Worm (Caenorhabditis elegans) whole organism, mixed stage, embryonic: ENCODE results near the gene nhr-230.
A peak's percentile ranks its signal among the peaks of the same experiment; 100 is the strongest.

ENCODE experiments used
- M03D4.4 ChIP-seq: sonication (generic microtip); optimal IDR thresholded peaks from 2 replicates; lab custom pipeline; 2017; ENCODE audit warnings: mild to moderate bottlenecking, missing genetic modification characterization, missing compliant biosample characterization
- bed-3 ChIP-seq: fragments of 200-800 bp; sonication (Bioruptor generic); optimal IDR thresholded peaks from 3 replicates; lab custom pipeline; 2018; ENCODE audit warnings: mild to moderate bottlenecking, missing genetic modification characterization, moderate library complexity, missing compliant biosample characterization
- blmp-1 ChIP-seq: fragments of 150-350 bp; optimal IDR thresholded peaks from 2 replicates; lab custom pipeline; 2014; ENCODE audit warnings: missing biosample characterization, missing genetic modification characterization
- ceh-39 ChIP-seq: fragments of 150-350 bp; optimal IDR thresholded peaks from 2 replicates; lab custom pipeline; 2014; ENCODE audit warnings: missing biosample characterization, missing genetic modification characterization
- ceh-43 ChIP-seq: fragments of 200-800 bp; sonication (Bioruptor generic); optimal IDR thresholded peaks from 2 replicates; lab custom pipeline; 2018; ENCODE audit warnings: mild to moderate bottlenecking, missing genetic modification characterization, moderate library complexity, missing compliant biosample characterization
- ces-1 ChIP-seq: fragments of 150-350 bp; optimal IDR thresholded peaks from 2 replicates; lab custom pipeline; 2014; ENCODE audit warnings: missing biosample characterization, missing genetic modification reagents, missing genetic modification characterization
- drap-1 ChIP-seq: fragments of 200-800 bp; sonication (Bioruptor generic); optimal IDR thresholded peaks from 3 replicates; lab custom pipeline; 2018; ENCODE audit warnings: mild to moderate bottlenecking, missing genetic modification characterization, missing compliant biosample characterization
- elt-1 ChIP-seq: sonication (generic microtip); optimal IDR thresholded peaks from 2 replicates; lab custom pipeline; 2017; ENCODE audit warnings: missing genetic modification characterization, mild to moderate bottlenecking, missing compliant biosample characterization, antibody characterized with exemption, moderate library complexity, borderline replicate concordance; ENCODE audit not compliant: insufficient read depth
- ham-2 ChIP-seq: fragments of 200-800 bp; sonication (Bioruptor generic); optimal IDR thresholded peaks from 2 replicates; lab custom pipeline; 2018; ENCODE audit warnings: mild to moderate bottlenecking, missing genetic modification characterization, missing compliant biosample characterization
- lin-13 ChIP-seq: fragments of 150-350 bp; optimal IDR thresholded peaks from 2 replicates; lab custom pipeline; 2014; ENCODE audit warnings: missing biosample characterization, missing genetic modification characterization
- lin-32 ChIP-seq: fragments of 200-800 bp; sonication (Bioruptor generic); optimal IDR thresholded peaks from 2 replicates; lab custom pipeline; 2018; ENCODE audit warnings: mild to moderate bottlenecking, missing genetic modification characterization, missing compliant biosample characterization
- lsy-2 ChIP-seq: fragments of 150-350 bp; optimal IDR thresholded peaks from 2 replicates; lab custom pipeline; 2014; ENCODE audit warnings: missing biosample characterization, missing genetic modification characterization
- mab-5 ChIP-seq: fragments of 150-350 bp; optimal IDR thresholded peaks from 2 replicates; lab custom pipeline; 2014; ENCODE audit warnings: missing biosample characterization, missing genetic modification characterization
- mep-1 ChIP-seq: fragments of 150-350 bp; optimal IDR thresholded peaks from 2 replicates; lab custom pipeline; 2017; ENCODE audit warnings: missing biosample characterization, missing genetic modification reagents, missing genetic modification characterization, inconsistent platforms
- mls-2 ChIP-seq: sonication (generic microtip); optimal IDR thresholded peaks from 2 replicates; lab custom pipeline; 2016; ENCODE audit warnings: mild to moderate bottlenecking, missing genetic modification characterization, moderate library complexity, missing compliant biosample characterization
- nhr-2 ChIP-seq: fragments of 150-350 bp; optimal IDR thresholded peaks from 2 replicates; lab custom pipeline; 2014; ENCODE audit warnings: missing biosample characterization, missing genetic modification characterization
- nhr-237 ChIP-seq: fragments of 150-350 bp; optimal IDR thresholded peaks from 2 replicates; lab custom pipeline; 2014; ENCODE audit warnings: missing biosample characterization, missing genetic modification characterization
- nhr-28 ChIP-seq: fragments of 150-350 bp; optimal IDR thresholded peaks from 2 replicates; lab custom pipeline; 2014; ENCODE audit warnings: missing biosample characterization, missing genetic modification characterization
- nhr-76 ChIP-seq: sonication (generic microtip); optimal IDR thresholded peaks from 2 replicates; lab custom pipeline; 2017; ENCODE audit warnings: missing biosample characterization, missing genetic modification characterization
- pha-4 ChIP-seq: fragments of 150-350 bp; optimal IDR thresholded peaks from 2 replicates; lab custom pipeline; 2018; ENCODE audit warnings: missing biosample characterization, missing genetic modification reagents, missing genetic modification characterization
- sem-2 ChIP-seq: fragments of 200-800 bp; sonication (Bioruptor generic); optimal IDR thresholded peaks from 2 replicates; lab custom pipeline; 2018; ENCODE audit warnings: mild to moderate bottlenecking, missing genetic modification characterization, missing compliant biosample characterization
- snpc-4 ChIP-seq: fragments of 150-350 bp; optimal IDR thresholded peaks from 2 replicates; lab custom pipeline; 2014; ENCODE audit warnings: missing biosample characterization, missing genetic modification characterization
- sptf-1 ChIP-seq: sonication (generic microtip); optimal IDR thresholded peaks from 2 replicates; lab custom pipeline; 2017; ENCODE audit warnings: mild to moderate bottlenecking, missing genetic modification characterization, moderate library complexity, missing compliant biosample characterization
- tbx-8 ChIP-seq: fragments of 200-800 bp; sonication (Bioruptor generic); optimal IDR thresholded peaks from 2 replicates; lab custom pipeline; 2018; ENCODE audit warnings: mild to moderate bottlenecking, missing genetic modification characterization, moderate library complexity, missing compliant biosample characterization
- unc-120 ChIP-seq: sonication (generic microtip); optimal IDR thresholded peaks from 2 replicates; lab custom pipeline; 2017; ENCODE audit warnings: missing genetic modification characterization, missing compliant biosample characterization; ENCODE audit not compliant: poor library complexity, severe bottlenecking
- unc-39 ChIP-seq: fragments of 150-350 bp; optimal IDR thresholded peaks from 2 replicates; lab custom pipeline; 2014; ENCODE audit warnings: missing biosample characterization, missing genetic modification characterization
- zip-8 ChIP-seq: fragments of 150-350 bp; optimal IDR thresholded peaks from 2 replicates; lab custom pipeline; 2014; ENCODE audit warnings: missing biosample characterization, missing genetic modification characterization
- ztf-11 ChIP-seq: fragments of 150-350 bp; optimal IDR thresholded peaks from 2 replicates; lab custom pipeline; 2014; ENCODE audit warnings: missing biosample characterization, missing genetic modification characterization

Gene nhr-230

DNA sequence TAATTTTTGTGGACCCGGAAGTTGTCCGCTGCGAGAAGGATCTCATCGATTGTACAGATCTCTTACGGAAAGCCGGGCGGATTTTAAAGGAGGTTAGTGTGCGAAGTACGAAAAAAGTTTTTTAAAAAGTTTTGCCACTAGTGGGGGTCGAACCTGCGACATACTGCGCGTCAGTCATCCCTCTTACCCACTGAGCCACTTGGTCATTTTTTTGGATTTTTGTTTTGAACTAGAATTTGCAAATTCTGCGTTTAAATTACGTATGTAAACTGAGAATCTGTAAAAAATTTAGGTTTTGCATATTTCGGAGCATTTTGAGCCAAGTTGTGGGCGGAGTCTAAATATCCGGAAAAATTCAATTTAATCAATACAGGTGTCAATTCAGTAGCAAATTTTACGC is 2.0 kb downstream of the nhr-230 start:
- TF ChIP-seq drap-1 (GFP tag; lab: Kevin White, UChicago): no peak
- no peak for TF ChIP-seq sem-2 (GFP tag; lab: Kevin White, UChicago)
- no peak for TF ChIP-seq mab-5 (tag; lab: Kevin White, UChicago)
- no peak for TF ChIP-seq blmp-1 (tag; lab: Kevin White, UChicago)
- no peak for TF ChIP-seq nhr-76
- no peak for TF ChIP-seq lin-32 (GFP tag; lab: Kevin White, UChicago)
- TF ChIP-seq unc-39 (tag; lab: Kevin White, UChicago): no peak
- no peak for TF ChIP-seq lin-13 (tag; lab: Kevin White, UChicago)
- no peak for TF ChIP-seq nhr-237
- no peak for TF ChIP-seq pha-4 (tag; lab: Kevin White, UChicago)
- no peak for TF ChIP-seq bed-3
- no peak for TF ChIP-seq sptf-1 (tag; lab: Kevin White, UChicago)
- no peak for TF ChIP-seq mls-2 (tag; lab: Kevin White, UChicago)

ce11 chrV:18854788-18855187 is 8.2 kb downstream of the nhr-230 start:
- no peak for TF ChIP-seq unc-120 (tag; lab: Kevin White, UChicago)

DNA sequence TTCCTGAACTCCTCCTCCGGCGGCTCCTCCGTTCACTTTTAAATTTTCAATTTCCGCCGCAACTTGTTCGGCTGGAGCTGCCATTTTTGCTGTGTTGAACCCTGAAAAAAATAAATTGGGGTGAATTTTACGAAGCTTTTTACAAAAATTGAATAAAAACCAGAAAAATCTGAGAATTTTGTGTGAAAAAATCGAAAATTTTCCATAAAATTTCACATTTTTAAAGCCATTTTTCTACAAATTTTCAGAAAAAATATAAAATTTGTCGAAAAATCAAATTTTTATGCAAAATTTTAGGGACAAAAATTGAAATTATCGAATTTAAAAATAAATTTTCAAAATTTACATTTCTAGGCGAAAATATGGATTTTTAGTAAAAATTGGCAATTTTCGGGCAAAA is 12.5 kb downstream of the nhr-230 start, which contains the start of gene wars-1:
Gene wars-1, minus strand, starts transcription at position 101 of the 400 bp plus-strand sequence.
- no peak for TF ChIP-seq sptf-1 (tag; lab: Kevin White, UChicago)
- TF ChIP-seq drap-1 (GFP tag; lab: Kevin White, UChicago): no peak
- no peak for TF ChIP-seq elt-1
- no peak for TF ChIP-seq snpc-4
- no peak for TF ChIP-seq sem-2 (GFP tag; lab: Kevin White, UChicago)
- TF ChIP-seq lsy-2 (tag; lab: Kevin White, UChicago): no peak
- TF ChIP-seq tbx-8: no peak
- TF ChIP-seq mab-5 (tag; lab: Kevin White, UChicago): no peak
- no peak for TF ChIP-seq unc-39 (tag; lab: Kevin White, UChicago)
- no peak for TF ChIP-seq ztf-11 (tag; lab: Kevin White, UChicago)
- no peak for TF ChIP-seq mep-1 (tag; lab: Kevin White, UChicago)
- TF ChIP-seq mls-2 (tag; lab: Kevin White, UChicago): no peak

DNA sequence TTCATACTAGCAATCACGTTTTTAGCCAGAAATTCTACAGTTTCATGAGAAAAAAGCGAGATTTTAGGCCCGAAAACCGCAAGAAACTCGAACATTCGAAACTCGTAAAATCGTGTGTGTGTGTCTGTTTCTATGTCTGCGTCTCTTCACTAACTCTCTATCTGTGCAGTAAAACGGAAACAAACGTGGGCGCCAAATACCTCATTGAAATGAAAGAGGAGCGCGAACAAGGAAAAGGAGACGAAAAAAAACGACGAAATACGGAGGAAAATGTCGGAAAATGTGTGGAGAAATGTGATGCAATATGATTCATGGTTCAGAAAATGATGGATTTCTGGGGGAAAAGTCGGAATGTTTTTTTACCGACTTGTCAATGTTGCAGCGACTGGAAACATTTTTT is 21.9 kb downstream of the nhr-230 start:
- TF ChIP-seq snpc-4 (no peak), ceh-43 (GFP tag; lab: Kevin White, UChicago) (no peak), M03D4.4 (tag; lab: Kevin White, UChicago) (no peak), lin-32 (GFP tag; lab: Kevin White, UChicago) (no peak)
- TF ChIP-seq, all 35 proteins: peak for 0

ce11 chrV:18870955-18871354 is 24.4 kb downstream of the nhr-230 start:
- TF ChIP-seq sptf-1 (tag; lab: Kevin White, UChicago) (no peak), unc-39 (tag; lab: Kevin White, UChicago) (no peak), nhr-237 (no peak), ham-2 (GFP tag; lab: Kevin White, UChicago) (no peak), sem-2 (GFP tag; lab: Kevin White, UChicago) (no peak)

ce11 chrV:18873833-18874232 is 27.3 kb downstream of the nhr-230 start, which contains the start of gene ceh-51:
Gene ceh-51, plus strand, starts transcription at chrV:18874133.
- TF ChIP-seq nhr-2 (no peak), zip-8 (no peak), tbx-8 (no peak), mls-2 (tag; lab: Kevin White, UChicago) (no peak), mab-5 (tag; lab: Kevin White, UChicago) (no peak), M03D4.4 (tag; lab: Kevin White, UChicago) (no peak), ceh-39 (tag; lab: Kevin White, UChicago) (no peak), lin-32 (GFP tag; lab: Kevin White, UChicago) (no peak), nhr-237 (no peak)
- TF ChIP-seq, all 35 proteins: peak for 0

DNA sequence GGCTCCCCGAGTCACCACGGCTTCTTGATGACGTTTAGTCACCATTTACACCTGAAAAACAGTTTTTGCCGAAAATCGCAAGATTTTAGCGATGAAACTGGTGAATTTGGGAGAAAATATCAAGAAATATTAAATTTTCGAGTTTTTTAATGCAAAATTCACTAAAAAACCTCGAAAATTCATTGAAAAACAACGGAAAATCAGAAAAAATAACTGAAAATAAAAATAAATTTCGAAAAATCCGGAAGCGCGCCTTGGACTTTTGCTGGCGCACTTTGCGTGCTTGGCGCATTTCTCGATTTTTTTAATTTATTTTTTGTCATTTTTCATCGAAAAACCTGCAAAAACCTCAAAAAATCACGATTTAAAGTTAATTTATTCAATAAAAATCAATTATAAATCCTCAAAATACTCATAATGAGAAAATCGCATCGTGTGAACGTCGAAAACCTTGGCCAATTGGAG is 48.4 kb downstream of the nhr-230 start, which contains the start of gene emb-4:
Gene emb-4, minus strand, starts transcription at position 51 of the 465 bp plus-strand sequence.
- TF ChIP-seq lin-13 (tag; lab: Kevin White, UChicago) (peak; percentile 36), ceh-39 (tag; lab: Kevin White, UChicago) (no peak), mep-1 (tag; lab: Kevin White, UChicago) (peak; percentile 32), nhr-28 (tag; lab: Kevin White, UChicago) (no peak), ces-1 (GFP tag; lab: Kevin White, UChicago) (peak; percentile 24)
